Worm (Caenorhabditis elegans) whole organism, L2 larva: ENCODE results near the gene srd-12.

Experiments used
- C34F6.9 ChIP-seq: fragments of 150-350 bp; optimal IDR thresholded peaks from 2 replicates; lab custom pipeline; 2014; ENCODE audit warnings: missing biosample characterization, missing genetic modification characterization
- F13H6.1 ChIP-seq: sonication (generic microtip); optimal IDR thresholded peaks from 2 replicates; lab custom pipeline; 2016; ENCODE audit warnings: missing genetic modification characterization, missing compliant biosample characterization
- R02D3.7 ChIP-seq: fragments of 150-350 bp; optimal IDR thresholded peaks from 2 replicates; lab custom pipeline; 2014; ENCODE audit warnings: missing biosample characterization, missing genetic modification characterization
- Y55F3AM.14 ChIP-seq: fragments of 200-800 bp; sonication (Bioruptor generic); optimal IDR thresholded peaks from 2 replicates; lab custom pipeline; 2018; ENCODE audit warnings: mild to moderate bottlenecking, missing genetic modification characterization, missing compliant biosample characterization
- ZK546.5 ChIP-seq: sonication (generic microtip); optimal IDR thresholded peaks from 2 replicates; lab custom pipeline; 2017; ENCODE audit warnings: missing biosample characterization, missing genetic modification characterization
- alr-1 ChIP-seq: fragments of 150-350 bp; optimal IDR thresholded peaks from 2 replicates; lab custom pipeline; 2014; ENCODE audit warnings: missing biosample characterization, missing genetic modification characterization
- ama-1 ChIP-seq: fragments of 150-350 bp; optimal IDR thresholded peaks from 2 replicates; lab custom pipeline; 2018; ENCODE audit warnings: inconsistent platforms
- blmp-1 ChIP-seq: sonication (generic microtip); optimal IDR thresholded peaks from 2 replicates; lab custom pipeline; 2017; ENCODE audit warnings: missing genetic modification characterization, mild to moderate bottlenecking, missing compliant biosample characterization, antibody characterized with exemption, moderate library complexity; ENCODE audit not compliant: insufficient read depth
- crh-2 ChIP-seq: sonication (generic microtip); optimal IDR thresholded peaks from 2 replicates; lab custom pipeline; 2017; ENCODE audit warnings: missing biosample characterization, missing genetic modification characterization
- elt-1 ChIP-seq: fragments of 150-350 bp; optimal IDR thresholded peaks from 2 replicates; lab custom pipeline; 2014; ENCODE audit warnings: missing biosample characterization, missing genetic modification characterization
- elt-3 ChIP-seq: sonication (generic microtip); optimal IDR thresholded peaks from 2 replicates; lab custom pipeline; 2017; ENCODE audit warnings: missing biosample characterization, missing genetic modification characterization
- fos-1 ChIP-seq: fragments of 150-350 bp; optimal IDR thresholded peaks from 2 replicates; lab custom pipeline; 2014; ENCODE audit warnings: missing biosample characterization, missing genetic modification characterization
- gmeb-1 ChIP-seq: fragments of 150-350 bp; optimal IDR thresholded peaks from 2 replicates; lab custom pipeline; 2014; ENCODE audit warnings: missing biosample characterization, missing genetic modification characterization
- lin-13 ChIP-seq: fragments of 150-350 bp; optimal IDR thresholded peaks from 2 replicates; lab custom pipeline; 2014; ENCODE audit warnings: missing biosample characterization, missing genetic modification reagents, missing genetic modification characterization
- lin-39 ChIP-seq: fragments of 150-350 bp; optimal IDR thresholded peaks from 2 replicates; lab custom pipeline; 2014; ENCODE audit warnings: missing biosample characterization, missing genetic modification reagents, missing genetic modification characterization
- lsy-2 ChIP-seq, 2 experiments: fragments of 150-350 bp in 1 of 2; sonication (generic microtip) in 1 of 2; optimal IDR thresholded peaks; 2 replicates each; lab custom pipeline; 2014 to 2017; ENCODE audit warnings: missing biosample characterization in 2 of 2, missing genetic modification characterization in 2 of 2
- mab-5 ChIP-seq: fragments of 150-350 bp; optimal IDR thresholded peaks from 2 replicates; lab custom pipeline; 2014; ENCODE audit warnings: missing biosample characterization, missing genetic modification characterization
- mdl-1 ChIP-seq, 2 experiments: fragments of 150-350 bp in 1 of 2; sonication (generic microtip) in 1 of 2; optimal IDR thresholded peaks; 2 replicates each; lab custom pipeline; 2017; ENCODE audit warnings: missing biosample characterization in 2 of 2, missing genetic modification characterization in 2 of 2
- nhr-10 ChIP-seq: sonication (generic microtip); optimal IDR thresholded peaks from 2 replicates; lab custom pipeline; 2017; ENCODE audit warnings: missing biosample characterization, missing genetic modification characterization
- nhr-12 ChIP-seq: fragments of 150-350 bp; optimal IDR thresholded peaks from 2 replicates; lab custom pipeline; 2014; ENCODE audit warnings: missing biosample characterization, missing genetic modification characterization
- nhr-129 ChIP-seq: fragments of 150-350 bp; optimal IDR thresholded peaks from 2 replicates; lab custom pipeline; 2014; ENCODE audit warnings: missing biosample characterization, missing genetic modification characterization
- nhr-21 ChIP-seq: fragments of 150-350 bp; optimal IDR thresholded peaks from 2 replicates; lab custom pipeline; 2014; ENCODE audit warnings: missing biosample characterization, missing genetic modification characterization
- nhr-23 ChIP-seq: fragments of 150-350 bp; optimal IDR thresholded peaks from 2 replicates; lab custom pipeline; 2014; ENCODE audit warnings: missing biosample characterization, missing genetic modification reagents, missing genetic modification characterization
- nhr-237 ChIP-seq: fragments of 150-350 bp; optimal IDR thresholded peaks from 2 replicates; lab custom pipeline; 2014; ENCODE audit warnings: missing biosample characterization, missing genetic modification characterization
- nhr-25 ChIP-seq: fragments of 150-350 bp; sonication (generic microtip); optimal IDR thresholded peaks from 3 replicates; lab custom pipeline; 2014; ENCODE audit warnings: missing biosample characterization, missing genetic modification characterization
- nhr-6 ChIP-seq: fragments of 150-350 bp; optimal IDR thresholded peaks from 2 replicates; lab custom pipeline; 2014; ENCODE audit warnings: missing biosample characterization, missing genetic modification characterization
- nhr-77 ChIP-seq: fragments of 150-350 bp; optimal IDR thresholded peaks from 2 replicates; lab custom pipeline; 2014; ENCODE audit warnings: missing biosample characterization, missing genetic modification characterization
- peb-1 ChIP-seq: fragments of 150-350 bp; optimal IDR thresholded peaks from 2 replicates; lab custom pipeline; 2014; ENCODE audit warnings: missing biosample characterization, missing genetic modification characterization
- sem-4 ChIP-seq: fragments of 150-350 bp; optimal IDR thresholded peaks from 2 replicates; lab custom pipeline; 2014; ENCODE audit warnings: missing biosample characterization, missing genetic modification reagents, missing genetic modification characterization
- sma-3 ChIP-seq: sonication (generic microtip); optimal IDR thresholded peaks from 2 replicates; lab custom pipeline; 2016; ENCODE audit warnings: missing genetic modification reagents, missing genetic modification characterization, missing compliant biosample characterization
- sma-9 ChIP-seq, 2 experiments: fragments of 150-350 bp in 1 of 2; sonication (generic microtip) in 1 of 2; optimal IDR thresholded peaks; 2 replicates each; lab custom pipeline; 2014 to 2016; ENCODE audit warnings: missing genetic modification characterization in 2 of 2, mild to moderate bottlenecking in 1 of 2, missing biosample characterization in 1 of 2, missing compliant biosample characterization in 1 of 2, missing genetic modification reagents in 1 of 2, moderate library complexity in 1 of 2
- snpc-4 ChIP-seq: fragments of 150-350 bp; optimal IDR thresholded peaks from 2 replicates; lab custom pipeline; 2014; ENCODE audit warnings: missing biosample characterization, missing genetic modification characterization
- unc-39 ChIP-seq: fragments of 150-350 bp; optimal IDR thresholded peaks from 2 replicates; lab custom pipeline; 2014; ENCODE audit warnings: missing biosample characterization, missing genetic modification characterization
- unc-55 ChIP-seq: fragments of 150-350 bp; sonication (generic microtip); optimal IDR thresholded peaks from 3 replicates; lab custom pipeline; 2014; ENCODE audit warnings: missing biosample characterization, missing genetic modification reagents, missing genetic modification characterization
- unc-62 ChIP-seq: fragments of 150-350 bp; optimal IDR thresholded peaks from 2 replicates; lab custom pipeline; 2014; ENCODE audit warnings: missing biosample characterization, missing genetic modification reagents, missing genetic modification characterization
- zag-1 ChIP-seq: fragments of 150-350 bp; optimal IDR thresholded peaks from 2 replicates; lab custom pipeline; 2014; ENCODE audit warnings: missing biosample characterization, missing genetic modification characterization
- ztf-1 ChIP-seq: fragments of 200-800 bp; sonication (Bioruptor generic); conservative IDR thresholded peaks from 2 replicates; pipeline ENCODE4 v1.3.6; 2022; ENCODE audit warnings: missing genetic modification characterization, missing compliant biosample characterization
- ztf-11 ChIP-seq: sonication (generic microtip); optimal IDR thresholded peaks from 2 replicates; lab custom pipeline; 2017; ENCODE audit warnings: missing biosample characterization, missing genetic modification characterization
- ztf-4 ChIP-seq: fragments of 150-350 bp; optimal IDR thresholded peaks from 2 replicates; lab custom pipeline; 2014; ENCODE audit warnings: missing biosample characterization, missing genetic modification characterization

srd-12 gene

ce11 chrIV:5627056-5627455, 3.0 kb downstream of the srd-12 start, which contains the start of gene srsx-14:
srsx-14 (minus strand) TSS chrIV:5627156.
- TF ChIP-seq R02D3.7 (tag; lab: Kevin White, UChicago) (no peak), peb-1 (tag; lab: Kevin White, UChicago) (no peak), ztf-4 (tag; lab: Kevin White, UChicago) (no peak), nhr-6 (tag; lab: Kevin White, UChicago) (no peak), unc-55 (no peak)

DNA sequence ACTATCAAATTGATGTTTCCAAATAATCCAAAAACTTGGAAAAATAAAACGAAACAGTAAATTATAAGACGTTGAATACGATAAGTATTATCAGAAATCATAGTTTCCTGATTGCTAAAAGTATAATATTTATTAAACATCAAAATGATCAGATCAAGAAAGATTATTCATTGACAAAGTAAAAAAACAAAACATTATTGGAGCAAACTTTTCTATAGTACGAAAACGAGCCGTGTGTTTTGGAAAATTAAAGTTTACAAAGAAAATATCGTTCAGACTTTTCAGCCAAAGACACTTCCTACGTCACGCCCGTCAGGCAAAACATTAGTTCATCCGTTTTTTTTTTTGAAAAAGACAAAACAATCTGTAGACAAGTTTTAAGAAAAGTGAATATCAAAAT, 6.3 kb downstream of the srd-12 start, which contains the start of gene srsx-15:
Gene srsx-15 (minus strand): TSS at position 101 of the 400 bp plus-strand sequence.
- TF ChIP-seq ama-1 (no peak), unc-55 (no peak), alr-1 (tag; lab: Kevin White, UChicago) (no peak), elt-3 (tag; lab: Kevin White, UChicago) (no peak), nhr-10 (tag; lab: Kevin White, UChicago) (no peak), R02D3.7 (tag; lab: Kevin White, UChicago) (no peak)

- TF ChIP-seq elt-3 (tag; lab: Kevin White, UChicago) (no peak), mab-5 (no peak), nhr-77 (tag; lab: Kevin White, UChicago) (no peak), nhr-6 (tag; lab: Kevin White, UChicago) (no peak), crh-2 (tag; lab: Kevin White, UChicago) (no peak), lin-13 (GFP tag; lab: Kevin White, UChicago) (no peak), nhr-237 (tag; lab: Kevin White, UChicago) (no peak), ZK546.5 (tag; lab: Kevin White, UChicago) (no peak), lin-39 (no peak), sma-9 (GFP tag; optimal IDR thresholded peaks at IDR 0.05; lab: Kevin White, UChicago) (no peak), sma-9 (tag; optimal IDR thresholded peaks at IDR 0.05; lab: Kevin White, UChicago) (no peak), ama-1 (no peak), ztf-4 (tag; lab: Kevin White, UChicago) (no peak), nhr-25 (tag; lab: Kevin White, UChicago) (no peak), C34F6.9 (tag; lab: Kevin White, UChicago) (no peak), nhr-23 (tag; lab: Kevin White, UChicago) (no peak), ztf-11 (no peak), unc-62 (no peak), snpc-4 (tag; lab: Kevin White, UChicago) (no peak)
Observed at ce11 chrIV:5619643-5620042, 10.4 kb downstream of the srd-12 start, which contains the start of gene srsx-16. srsx-16 (minus strand) TSS chrIV:5619743.

ce11 chrIV:5614558-5615026, 15.5 kb downstream of the srd-12 start, which contains the start of gene C39H7.4:
C39H7.4 (minus strand) TSS chrIV:5614608.
- TF ChIP-seq snpc-4 (tag; lab: Kevin White, UChicago) (no peak), C34F6.9 (tag; lab: Kevin White, UChicago) (no peak), gmeb-1 (tag; lab: Kevin White, UChicago) (peak; percentile 36), nhr-25 (tag; lab: Kevin White, UChicago) (no peak), unc-62 (no peak), ama-1 (no peak), elt-3 (tag; lab: Kevin White, UChicago) (no peak), ztf-1 (no peak), sma-3 (GFP tag; lab: Kevin White, UChicago) (no peak), nhr-10 (tag; lab: Kevin White, UChicago) (no peak), lsy-2 (tag; optimal IDR thresholded peaks at IDR 0.05; lab: Kevin White, UChicago) (no peak), ztf-4 (tag; lab: Kevin White, UChicago) (no peak), elt-1 (tag; lab: Kevin White, UChicago) (no peak), nhr-6 (tag; lab: Kevin White, UChicago) (no peak), peb-1 (tag; lab: Kevin White, UChicago) (no peak), fos-1 (tag; lab: Kevin White, UChicago) (peak; percentile 97)

DNA sequence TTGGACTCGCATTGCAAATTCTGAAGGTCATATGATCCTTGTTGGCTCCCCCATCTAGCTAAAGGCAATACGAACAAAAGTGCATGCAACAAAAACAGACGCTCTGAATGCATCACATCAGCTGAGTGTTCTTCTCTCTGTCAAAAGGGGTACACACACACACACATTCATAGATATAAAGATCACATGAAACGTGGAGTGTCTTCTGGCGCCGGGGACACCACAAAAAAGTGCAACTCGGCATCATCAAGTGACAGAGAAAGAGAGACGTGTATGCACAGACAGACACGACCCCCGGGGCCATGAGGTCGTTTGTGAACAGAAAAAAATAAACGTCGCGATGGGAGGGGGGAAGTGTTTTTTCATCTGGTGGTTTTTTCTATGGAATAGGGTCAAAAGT, 22.7 kb downstream of the srd-12 start:
- TF ChIP-seq nhr-6 (tag; lab: Kevin White, UChicago) (peak; percentile 68), sma-9 (GFP tag; optimal IDR thresholded peaks at IDR 0.05; lab: Kevin White, UChicago) (peak; percentile 95), sma-9 (tag; optimal IDR thresholded peaks at IDR 0.05; lab: Kevin White, UChicago) (no peak), nhr-12 (tag; lab: Kevin White, UChicago) (no peak), elt-3 (tag; lab: Kevin White, UChicago) (no peak), lin-13 (GFP tag; lab: Kevin White, UChicago) (peak; percentile 46), blmp-1 (peak; percentile 31), sma-3 (GFP tag; lab: Kevin White, UChicago) (peak; percentile 61), R02D3.7 (tag; lab: Kevin White, UChicago) (no peak), fos-1 (tag; lab: Kevin White, UChicago) (peak; percentile 84), nhr-129 (tag; lab: Kevin White, UChicago) (peak; percentile 96), unc-39 (tag; lab: Kevin White, UChicago) (no peak), ama-1 (peak; percentile 48), F13H6.1 (tag; lab: Kevin White, UChicago) (peak; percentile 95), nhr-21 (tag; lab: Kevin White, UChicago) (peak; percentile 45), Y55F3AM.14 (GFP tag; lab: Kevin White, UChicago) (peak; percentile 91), unc-55 (peak; percentile 68), alr-1 (tag; lab: Kevin White, UChicago) (peak; percentile 53), nhr-25 (tag; lab: Kevin White, UChicago) (peak; percentile 67), lsy-2 (tag; optimal IDR thresholded peaks at IDR 0.05; lab: Kevin White, UChicago) (peak in 1 of 2 experiments; percentile 90), mab-5 (peak; percentile 48), mdl-1 (tag; optimal IDR thresholded peaks at IDR 0.05; lab: Kevin White, UChicago) (peak; percentile 81 to 82), sem-4 (tag; lab: Kevin White, UChicago) (peak; percentile 93), C34F6.9 (tag; lab: Kevin White, UChicago) (peak; percentile 91), nhr-237 (tag; lab: Kevin White, UChicago) (no peak), ZK546.5 (tag; lab: Kevin White, UChicago) (no peak), nhr-77 (tag; lab: Kevin White, UChicago) (no peak), zag-1 (tag; lab: Kevin White, UChicago) (peak; percentile 85), unc-62 (peak; percentile 54)
